Fruit fly (Drosophila melanogaster) whole organism, prepupa: ENCODE measurements around the gene CG10654.
A peak's percentile ranks its signal among the peaks of the same experiment; 100 is the strongest.

Experiments
- Blimp-1 ChIP-seq: fragments of 200-800 bp; sonication (Bioruptor generic); optimal IDR thresholded peaks from 3 replicates; lab custom pipeline; 2017; ENCODE audit warnings: missing biosample characterization, missing genetic modification characterization, mild to moderate bottlenecking, moderate library complexity, missing genetic modification reagents
- CG10669 ChIP-seq: fragments of 200-800 bp; sonication (Bioruptor generic); optimal IDR thresholded peaks from 3 replicates; lab custom pipeline; 2018; ENCODE audit warnings: missing biosample characterization, mild to moderate bottlenecking, missing genetic modification characterization, moderate library complexity
- CG11294 ChIP-seq: fragments of 200-800 bp; sonication (Bioruptor generic); IDR thresholded peaks from 2 replicates; pipeline ENCODE4 v1.3.6; 2022; ENCODE audit warnings: missing biosample characterization, missing genetic modification characterization
- CG11902 ChIP-seq: fragments of 200-800 bp; sonication (Bioruptor generic); optimal IDR thresholded peaks from 3 replicates; lab custom pipeline; 2016; ENCODE audit warnings: missing biosample characterization, missing genetic modification characterization
- CG15336 ChIP-seq: fragments of 200-800 bp; sonication (Bioruptor generic); IDR thresholded peaks from 2 replicates; pipeline ENCODE4 v1.3.6; 2022; ENCODE audit warnings: missing biosample characterization, missing genetic modification characterization
- CG1621 ChIP-seq: fragments of 200-800 bp; sonication (Bioruptor generic); optimal IDR thresholded peaks from 3 replicates; lab custom pipeline; 2018; ENCODE audit warnings: missing biosample characterization, mild to moderate bottlenecking, missing genetic modification characterization
- CG16779 ChIP-seq: fragments of 200-800 bp; sonication (Bioruptor generic); optimal IDR thresholded peaks from 3 replicates; lab custom pipeline; 2017; ENCODE audit warnings: missing biosample characterization, mild to moderate bottlenecking, missing genetic modification characterization
- CG3032 ChIP-seq: fragments of 200-800 bp; optimal IDR thresholded peaks from 2 replicates; lab custom pipeline; 2019; ENCODE audit warnings: missing biosample characterization, mild to moderate bottlenecking, missing genetic modification characterization, moderate library complexity
- CG31627 ChIP-seq: fragments of 200-800 bp; sonication (Bioruptor generic); optimal IDR thresholded peaks from 3 replicates; lab custom pipeline; 2016; ENCODE audit warnings: missing biosample characterization, missing genetic modification characterization
- CG32006 ChIP-seq: fragments of 200-800 bp; sonication (Bioruptor generic); optimal IDR thresholded peaks from 3 replicates; lab custom pipeline; 2017; ENCODE audit warnings: missing biosample characterization, mild to moderate bottlenecking, missing genetic modification characterization
- CG34406 ChIP-seq: fragments of 200-800 bp; sonication (Bioruptor generic); optimal IDR thresholded peaks from 3 replicates; lab custom pipeline; 2016; ENCODE audit warnings: missing biosample characterization, missing genetic modification characterization
- CG3919 ChIP-seq: fragments of 200-800 bp; sonication (Bioruptor generic); optimal IDR thresholded peaks from 3 replicates; lab custom pipeline; 2016; ENCODE audit warnings: missing biosample characterization, missing genetic modification characterization
- CG4318 ChIP-seq: fragments of 200-800 bp; sonication (Bioruptor generic); optimal IDR thresholded peaks from 3 replicates; lab custom pipeline; 2017; ENCODE audit warnings: missing biosample characterization, mild to moderate bottlenecking, missing genetic modification characterization
- CG6163 ChIP-seq: fragments of 200-800 bp; sonication (Bioruptor generic); IDR thresholded peaks from 3 replicates; pipeline ENCODE4 v1.3.6; 2022; ENCODE audit warnings: missing biosample characterization, missing genetic modification characterization
- CG6276 ChIP-seq: fragments of 200-800 bp; sonication (Bioruptor generic); optimal IDR thresholded peaks from 2 replicates; lab custom pipeline; 2017; ENCODE audit warnings: missing biosample characterization, mild to moderate bottlenecking, missing genetic modification characterization
- CG6792 ChIP-seq: fragments of 200-800 bp; sonication (Bioruptor generic); optimal IDR thresholded peaks from 3 replicates; lab custom pipeline; 2016; ENCODE audit warnings: missing biosample characterization, missing genetic modification characterization
- CG6808 ChIP-seq: fragments of 200-800 bp; sonication (Bioruptor generic); optimal IDR thresholded peaks from 3 replicates; lab custom pipeline; 2017; ENCODE audit warnings: missing biosample characterization, missing genetic modification characterization, mild to moderate bottlenecking, moderate library complexity, missing genetic modification reagents
- CG6854 ChIP-seq: fragments of 200-800 bp; sonication (Bioruptor generic); optimal IDR thresholded peaks from 2 replicates; lab custom pipeline; 2017; ENCODE audit warnings: missing biosample characterization, mild to moderate bottlenecking, missing genetic modification characterization
- CG7368 ChIP-seq: fragments of 200-800 bp; sonication (Bioruptor generic); optimal IDR thresholded peaks from 3 replicates; lab custom pipeline; 2016; ENCODE audit warnings: missing biosample characterization, missing genetic modification characterization
- CG8119 ChIP-seq: fragments of 200-800 bp; sonication (Bioruptor generic); IDR thresholded peaks from 3 replicates; pipeline ENCODE4 v1.3.6; 2022; ENCODE audit warnings: missing biosample characterization, missing genetic modification characterization
- CG8319 ChIP-seq: fragments of 200-800 bp; sonication (Bioruptor generic); optimal IDR thresholded peaks from 3 replicates; lab custom pipeline; 2016; ENCODE audit warnings: missing biosample characterization, missing genetic modification characterization
- CG8632 ChIP-seq: fragments of 200-800 bp; sonication (Bioruptor generic); optimal IDR thresholded peaks from 3 replicates; lab custom pipeline; 2016; ENCODE audit warnings: missing biosample characterization, missing genetic modification characterization
- CG9139 ChIP-seq: fragments of 200-800 bp; sonication (Bioruptor generic); optimal IDR thresholded peaks from 3 replicates; lab custom pipeline; 2017; ENCODE audit warnings: missing biosample characterization, mild to moderate bottlenecking, missing genetic modification characterization
- Eip75B ChIP-seq: fragments of 200-800 bp; sonication (Bioruptor generic); optimal IDR thresholded peaks from 3 replicates; lab custom pipeline; 2016; ENCODE audit warnings: missing biosample characterization, missing genetic modification characterization
- Eip78C ChIP-seq: fragments of 200-800 bp; sonication (Bioruptor generic); peaks from one replicate; lab custom pipeline; 2016; ENCODE audit warnings: missing biosample characterization, missing genetic modification characterization
- Eip93F ChIP-seq: fragments of 200-800 bp; sonication (Bioruptor generic); optimal IDR thresholded peaks from 2 replicates; lab custom pipeline; 2016; ENCODE audit warnings: missing biosample characterization, mild to moderate bottlenecking, missing genetic modification characterization
- Ets96B ChIP-seq: fragments of 200-800 bp; optimal IDR thresholded peaks from 2 replicates; lab custom pipeline; 2019; ENCODE audit warnings: missing biosample characterization, mild to moderate bottlenecking, missing genetic modification characterization, moderate library complexity
- Gug ChIP-seq: fragments of 200-800 bp; sonication (Bioruptor generic); IDR thresholded peaks from 2 replicates; pipeline ENCODE4 v1.3.6; 2022; ENCODE audit warnings: missing biosample characterization, missing genetic modification characterization
- Hr39 ChIP-seq: fragments of 200-800 bp; sonication (Bioruptor generic); optimal IDR thresholded peaks from 2 replicates; lab custom pipeline; 2016; ENCODE audit warnings: missing biosample characterization, missing genetic modification characterization
- Met ChIP-seq: fragments of 200-800 bp; sonication (Bioruptor generic); optimal IDR thresholded peaks from 3 replicates; lab custom pipeline; 2016; ENCODE audit warnings: missing biosample characterization, missing genetic modification characterization
- OdsH ChIP-seq: fragments of 200-800 bp; sonication (Bioruptor generic); optimal IDR thresholded peaks from 3 replicates; lab custom pipeline; 2016; ENCODE audit warnings: missing biosample characterization, missing genetic modification characterization
- Smox ChIP-seq: fragments of 200-800 bp; sonication (Bioruptor generic); optimal IDR thresholded peaks from 3 replicates; lab custom pipeline; 2016; ENCODE audit warnings: missing biosample characterization, missing genetic modification characterization
- Sox14 ChIP-seq: fragments of 200-800 bp; sonication (Bioruptor generic); optimal IDR thresholded peaks from 3 replicates; lab custom pipeline; 2016; ENCODE audit warnings: missing biosample characterization, missing genetic modification characterization
- Sox15 ChIP-seq: fragments of 200-800 bp; sonication (Bioruptor generic); optimal IDR thresholded peaks from 3 replicates; lab custom pipeline; 2016; ENCODE audit warnings: missing biosample characterization, missing genetic modification characterization
- acj6 ChIP-seq: fragments of 200-800 bp; sonication (Bioruptor generic); optimal IDR thresholded peaks from 3 replicates; lab custom pipeline; 2016; ENCODE audit warnings: missing biosample characterization, missing genetic modification characterization
- cyc ChIP-seq: fragments of 200-800 bp; sonication (Bioruptor generic); optimal IDR thresholded peaks from 3 replicates; lab custom pipeline; 2016; ENCODE audit warnings: missing biosample characterization, missing genetic modification characterization
- dac ChIP-seq: fragments of 200-800 bp; sonication (Bioruptor generic); optimal IDR thresholded peaks from 2 replicates; lab custom pipeline; 2017; ENCODE audit warnings: missing biosample characterization, mild to moderate bottlenecking, missing genetic modification characterization
- dsx ChIP-seq: fragments of 200-800 bp; optimal IDR thresholded peaks from 3 replicates; lab custom pipeline; 2019; ENCODE audit warnings: missing biosample characterization, mild to moderate bottlenecking, missing genetic modification characterization, moderate library complexity; ENCODE audit not compliant: poor library complexity, severe bottlenecking
- eg ChIP-seq: fragments of 200-800 bp; sonication (Bioruptor generic); IDR thresholded peaks from 3 replicates; pipeline ENCODE4 v1.3.6; 2022; ENCODE audit warnings: missing biosample characterization, missing genetic modification characterization
- esn ChIP-seq: fragments of 200-800 bp; sonication (Bioruptor generic); optimal IDR thresholded peaks from 2 replicates; lab custom pipeline; 2016; ENCODE audit warnings: missing biosample characterization, mild to moderate bottlenecking, missing genetic modification characterization, moderate library complexity
- fd85E ChIP-seq: fragments of 200-800 bp; sonication (Bioruptor generic); optimal IDR thresholded peaks from 3 replicates; lab custom pipeline; 2016; ENCODE audit warnings: missing biosample characterization, missing genetic modification characterization
- net ChIP-seq: fragments of 200-800 bp; sonication (Bioruptor generic); optimal IDR thresholded peaks from 3 replicates; lab custom pipeline; 2016; ENCODE audit warnings: missing biosample characterization, missing genetic modification characterization
- pdm3 ChIP-seq: fragments of 200-800 bp; sonication (Bioruptor generic); optimal IDR thresholded peaks from 3 replicates; lab custom pipeline; 2016; ENCODE audit warnings: missing biosample characterization, missing genetic modification characterization
- salr ChIP-seq, 2 experiments: fragments of 200-800 bp; sonication (Bioruptor generic); optimal IDR thresholded peaks; 3 replicates each; lab custom pipeline; 2016 to 2018; ENCODE audit warnings: missing biosample characterization in 2 of 2, missing genetic modification characterization in 2 of 2, mild to moderate bottlenecking in 1 of 2
- spab ChIP-seq: fragments of 200-800 bp; sonication (Bioruptor generic); optimal IDR thresholded peaks from 2 replicates; lab custom pipeline; 2017; ENCODE audit warnings: missing biosample characterization, mild to moderate bottlenecking, missing genetic modification characterization, missing genetic modification reagents
- svp ChIP-seq: fragments of 200-800 bp; sonication (Bioruptor generic); peaks from one replicate; lab custom pipeline; 2016; ENCODE audit warnings: missing biosample characterization, missing genetic modification characterization
- topi ChIP-seq: fragments of 200-800 bp; sonication (Bioruptor generic); optimal IDR thresholded peaks from 3 replicates; lab custom pipeline; 2016; ENCODE audit warnings: missing biosample characterization, missing genetic modification characterization
- vri ChIP-seq: fragments of 200-800 bp; sonication (Bioruptor generic); optimal IDR thresholded peaks from 3 replicates; lab custom pipeline; 2016; ENCODE audit warnings: missing biosample characterization, mild to moderate bottlenecking, missing genetic modification characterization

The CG10654 gene

dm6 chr3L:12496428-12497344 is 11.0 kb downstream of the CG10654 start, which contains the start of gene CG10657 (continued):
- peak; percentile 70 for TF ChIP-seq CG32006 (GFP tag; lab: Kevin White, UChicago)
- no peak for TF ChIP-seq Gug
- TF ChIP-seq, all 60 proteins: peak for 14

dm6 chr3L:12495312-12495725 is 12.3 kb downstream of the CG10654 start:
- TF ChIP-seq CG6163 (GFP tag; lab: Robert Waterston, UW) (peak; percentile 56; the same call in 1 of the 3 replicates), Hr39 (GFP tag; lab: Kevin White, UChicago) (peak; percentile 84), vri (GFP tag; lab: Kevin White, UChicago) (peak; percentile 84), CG7368 (GFP tag; lab: Kevin White, UChicago) (peak; percentile 75), CG4318 (peak; percentile 87), acj6 (peak; percentile 90), Eip75B (GFP tag; lab: Kevin White, UChicago) (peak; percentile 88), cyc (GFP tag; lab: Kevin White, UChicago) (peak; percentile 88), svp (peak; percentile 97), net (GFP tag; lab: Kevin White, UChicago) (peak; percentile 89), esn (GFP tag; lab: Kevin White, UChicago) (peak; percentile 95), CG3919 (GFP tag; lab: Kevin White, UChicago) (peak; percentile 89), Sox15 (GFP tag; lab: Kevin White, UChicago) (peak; percentile 78), Eip93F (GFP tag; lab: Kevin White, UChicago) (peak; percentile 74), Sox14 (peak; percentile 91), CG8319 (GFP tag; lab: Kevin White, UChicago) (peak; percentile 68), CG31627 (GFP tag; lab: Kevin White, UChicago) (peak; percentile 90), dsx (GFP tag; lab: Kevin White, UChicago) (peak; percentile 80), salr (GFP tag; optimal IDR thresholded peaks at IDR 0.05; lab: Kevin White, UChicago) (peak; percentile 20 to 90), CG6792 (peak; percentile 86), topi (peak; percentile 91), CG32006 (GFP tag; lab: Kevin White, UChicago) (peak; percentile 95), fd85E (GFP tag; lab: Kevin White, UChicago) (peak; percentile 33), CG15336 (GFP tag; lab: Robert Waterston, UW) (peak; percentile 87), CG6276 (GFP tag; lab: Kevin White, UChicago) (peak; percentile 92), Eip78C (GFP tag; lab: Kevin White, UChicago) (peak; percentile 98), CG6854 (peak; percentile 81), CG10669 (GFP tag; lab: Kevin White, UChicago) (peak; percentile 81), CG3032 (tag; lab: Kevin White, UChicago) (peak; percentile 86), CG34406 (GFP tag; lab: Kevin White, UChicago) (peak; percentile 84), eg (GFP tag; lab: Robert Waterston, UW) (peak; percentile 74), CG6808 (GFP tag; lab: Kevin White, UChicago) (peak; percentile 92), Smox (peak; percentile 92), CG16779 (tag; lab: Kevin White, UChicago) (peak; percentile 72), CG8119 (peak; percentile 90), CG8632 (GFP tag; lab: Kevin White, UChicago) (peak; percentile 81), OdsH (peak; percentile 87), spab (GFP tag; lab: Kevin White, UChicago) (peak; percentile 83), CG11902 (GFP tag; lab: Kevin White, UChicago) (peak; percentile 78), CG1621 (peak; percentile 60), CG11294 (peak; percentile 59), CG9139 (GFP tag; lab: Kevin White, UChicago) (peak; percentile 78), dac (peak; percentile 84), Met (peak; percentile 93), Ets96B (tag; lab: Kevin White, UChicago) (peak; percentile 80), Blimp-1 (GFP tag; lab: Kevin White, UChicago) (peak; percentile 87), pdm3 (GFP tag; lab: Kevin White, UChicago) (peak; percentile 83)
